Worm (Caenorhabditis elegans) whole organism, mixed stage, embryonic: ENCODE data around the gene msp-142.

Experiments
- M03D4.4 ChIP-seq: sonication (generic microtip); optimal IDR thresholded peaks from 2 replicates; lab custom pipeline; 2017; ENCODE audit warnings: mild to moderate bottlenecking, missing genetic modification characterization, missing compliant biosample characterization
- blmp-1 ChIP-seq: fragments of 150-350 bp; optimal IDR thresholded peaks from 2 replicates; lab custom pipeline; 2014; ENCODE audit warnings: missing biosample characterization, missing genetic modification characterization
- ceh-39 ChIP-seq: fragments of 150-350 bp; optimal IDR thresholded peaks from 2 replicates; lab custom pipeline; 2014; ENCODE audit warnings: missing biosample characterization, missing genetic modification characterization
- ceh-43 ChIP-seq: fragments of 200-800 bp; sonication (Bioruptor generic); optimal IDR thresholded peaks from 2 replicates; lab custom pipeline; 2018; ENCODE audit warnings: mild to moderate bottlenecking, missing genetic modification characterization, moderate library complexity, missing compliant biosample characterization
- ceh-83 ChIP-seq: fragments of 200-800 bp; sonication (Bioruptor generic); optimal IDR thresholded peaks from 2 replicates; lab custom pipeline; 2018; ENCODE audit warnings: mild to moderate bottlenecking, missing genetic modification characterization, missing compliant biosample characterization
- ces-1 ChIP-seq: fragments of 150-350 bp; optimal IDR thresholded peaks from 2 replicates; lab custom pipeline; 2014; ENCODE audit warnings: missing biosample characterization, missing genetic modification reagents, missing genetic modification characterization
- cnd-1 ChIP-seq: fragments of 200-800 bp; sonication (Bioruptor generic); optimal IDR thresholded peaks from 2 replicates; lab custom pipeline; 2018; ENCODE audit warnings: mild to moderate bottlenecking, missing genetic modification characterization, missing compliant biosample characterization
- drap-1 ChIP-seq: fragments of 200-800 bp; sonication (Bioruptor generic); optimal IDR thresholded peaks from 3 replicates; lab custom pipeline; 2018; ENCODE audit warnings: mild to moderate bottlenecking, missing genetic modification characterization, missing compliant biosample characterization
- elt-1 ChIP-seq: sonication (generic microtip); optimal IDR thresholded peaks from 2 replicates; lab custom pipeline; 2017; ENCODE audit warnings: missing genetic modification characterization, mild to moderate bottlenecking, missing compliant biosample characterization, antibody characterized with exemption, moderate library complexity, borderline replicate concordance; ENCODE audit not compliant: insufficient read depth
- elt-3 ChIP-seq: fragments of 150-350 bp; optimal IDR thresholded peaks from 2 replicates; lab custom pipeline; 2014; ENCODE audit warnings: missing biosample characterization, missing genetic modification characterization
- flh-1 ChIP-seq: fragments of 200-800 bp; sonication (Bioruptor generic); optimal IDR thresholded peaks from 2 replicates; lab custom pipeline; 2018; ENCODE audit warnings: mild to moderate bottlenecking, missing genetic modification characterization, moderate library complexity, missing compliant biosample characterization
- ham-2 ChIP-seq: fragments of 200-800 bp; sonication (Bioruptor generic); optimal IDR thresholded peaks from 2 replicates; lab custom pipeline; 2018; ENCODE audit warnings: mild to moderate bottlenecking, missing genetic modification characterization, missing compliant biosample characterization
- hlh-1 ChIP-seq: fragments of 150-350 bp; optimal IDR thresholded peaks from 2 replicates; lab custom pipeline; 2014; ENCODE audit warnings: missing biosample characterization, missing genetic modification reagents, missing genetic modification characterization
- lin-13 ChIP-seq: fragments of 150-350 bp; optimal IDR thresholded peaks from 2 replicates; lab custom pipeline; 2014; ENCODE audit warnings: missing biosample characterization, missing genetic modification characterization
- lin-32 ChIP-seq: fragments of 200-800 bp; sonication (Bioruptor generic); optimal IDR thresholded peaks from 2 replicates; lab custom pipeline; 2018; ENCODE audit warnings: mild to moderate bottlenecking, missing genetic modification characterization, missing compliant biosample characterization
- mab-5 ChIP-seq: fragments of 150-350 bp; optimal IDR thresholded peaks from 2 replicates; lab custom pipeline; 2014; ENCODE audit warnings: missing biosample characterization, missing genetic modification characterization
- mep-1 ChIP-seq: fragments of 150-350 bp; optimal IDR thresholded peaks from 2 replicates; lab custom pipeline; 2017; ENCODE audit warnings: missing biosample characterization, missing genetic modification reagents, missing genetic modification characterization, inconsistent platforms
- mls-2 ChIP-seq: sonication (generic microtip); optimal IDR thresholded peaks from 2 replicates; lab custom pipeline; 2016; ENCODE audit warnings: mild to moderate bottlenecking, missing genetic modification characterization, moderate library complexity, missing compliant biosample characterization
- nhr-12 ChIP-seq: fragments of 150-350 bp; optimal IDR thresholded peaks from 2 replicates; lab custom pipeline; 2014; ENCODE audit warnings: missing biosample characterization, missing genetic modification characterization
- nhr-2 ChIP-seq: fragments of 150-350 bp; optimal IDR thresholded peaks from 2 replicates; lab custom pipeline; 2014; ENCODE audit warnings: missing biosample characterization, missing genetic modification characterization
- nhr-237 ChIP-seq: fragments of 150-350 bp; optimal IDR thresholded peaks from 2 replicates; lab custom pipeline; 2014; ENCODE audit warnings: missing biosample characterization, missing genetic modification characterization
- nhr-28 ChIP-seq: fragments of 150-350 bp; optimal IDR thresholded peaks from 2 replicates; lab custom pipeline; 2014; ENCODE audit warnings: missing biosample characterization, missing genetic modification characterization
- nhr-76 ChIP-seq: sonication (generic microtip); optimal IDR thresholded peaks from 2 replicates; lab custom pipeline; 2017; ENCODE audit warnings: missing biosample characterization, missing genetic modification characterization
- pha-4 ChIP-seq: fragments of 150-350 bp; optimal IDR thresholded peaks from 2 replicates; lab custom pipeline; 2018; ENCODE audit warnings: missing biosample characterization, missing genetic modification reagents, missing genetic modification characterization
- sem-2 ChIP-seq: fragments of 200-800 bp; sonication (Bioruptor generic); optimal IDR thresholded peaks from 2 replicates; lab custom pipeline; 2018; ENCODE audit warnings: mild to moderate bottlenecking, missing genetic modification characterization, missing compliant biosample characterization
- snpc-4 ChIP-seq: fragments of 150-350 bp; optimal IDR thresholded peaks from 2 replicates; lab custom pipeline; 2014; ENCODE audit warnings: missing biosample characterization, missing genetic modification characterization
- sptf-1 ChIP-seq: sonication (generic microtip); optimal IDR thresholded peaks from 2 replicates; lab custom pipeline; 2017; ENCODE audit warnings: mild to moderate bottlenecking, missing genetic modification characterization, moderate library complexity, missing compliant biosample characterization
- tbx-8 ChIP-seq: fragments of 200-800 bp; sonication (Bioruptor generic); optimal IDR thresholded peaks from 2 replicates; lab custom pipeline; 2018; ENCODE audit warnings: mild to moderate bottlenecking, missing genetic modification characterization, moderate library complexity, missing compliant biosample characterization
- unc-120 ChIP-seq: sonication (generic microtip); optimal IDR thresholded peaks from 2 replicates; lab custom pipeline; 2017; ENCODE audit warnings: missing genetic modification characterization, missing compliant biosample characterization; ENCODE audit not compliant: poor library complexity, severe bottlenecking
- unc-62 ChIP-seq: fragments of 150-350 bp; optimal IDR thresholded peaks from 2 replicates; lab custom pipeline; 2014; ENCODE audit warnings: missing biosample characterization, missing genetic modification reagents, missing genetic modification characterization
- zip-8 ChIP-seq: fragments of 150-350 bp; optimal IDR thresholded peaks from 2 replicates; lab custom pipeline; 2014; ENCODE audit warnings: missing biosample characterization, missing genetic modification characterization

msp-142 gene

DNA sequence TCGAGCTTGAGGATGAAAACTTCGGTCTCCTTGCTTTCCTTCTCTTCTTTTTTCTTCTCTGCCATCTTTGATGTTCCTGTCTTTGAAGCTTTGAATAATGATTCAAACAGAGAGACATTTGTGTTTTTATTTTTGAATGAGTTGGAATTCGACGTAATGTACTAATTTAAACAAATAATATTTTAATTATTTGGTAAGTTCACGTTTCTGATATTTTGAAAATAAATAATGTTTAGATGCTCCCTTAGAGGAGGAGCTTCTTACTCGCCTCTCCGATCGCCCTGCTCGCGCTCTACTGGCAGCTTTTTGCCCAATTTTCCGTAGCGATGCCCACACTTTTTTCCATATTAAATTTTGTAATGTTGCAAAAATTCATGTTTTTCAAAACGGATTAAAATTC lies 3.3 kb downstream of the msp-142 start, which contains the start of the genes K05F1.9 and K05F1.1:
TSS of gene K05F1.9 (minus strand) at position 101 of the 400 bp plus-strand sequence.
TSS of gene K05F1.1 (plus strand) at position 308 of the 400 bp plus-strand sequence.
- no peak for TF ChIP-seq hlh-1 (tag; lab: Kevin White, UChicago)
- TF ChIP-seq ceh-83: no peak
- no peak for TF ChIP-seq snpc-4
- no peak for TF ChIP-seq blmp-1

DNA sequence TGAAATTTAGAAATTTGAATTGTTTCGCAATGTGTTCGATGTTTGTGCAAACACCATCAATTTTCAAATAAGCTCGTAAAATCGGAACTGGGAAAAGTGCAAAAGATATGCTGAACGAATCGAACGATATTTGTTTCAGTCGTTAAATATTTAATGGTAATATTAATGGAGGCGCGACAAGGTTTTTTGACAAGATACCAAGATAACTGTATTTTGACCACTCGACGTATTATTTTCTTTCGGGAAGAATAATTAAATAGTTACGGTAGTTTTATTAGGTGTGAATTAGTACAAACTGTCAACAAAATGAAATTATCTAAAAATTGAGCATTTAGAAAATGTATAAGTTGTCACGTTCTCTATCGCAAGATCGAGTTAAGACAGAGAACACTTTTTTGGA lies 6.6 kb downstream of the msp-142 start:
- TF ChIP-seq unc-62 (GFP tag; lab: Kevin White, UChicago): no peak
- TF ChIP-seq drap-1 (GFP tag; lab: Kevin White, UChicago): no peak
- peak; percentile 63 for TF ChIP-seq zip-8
- no peak for TF ChIP-seq snpc-4
- no peak for TF ChIP-seq ceh-43 (GFP tag; lab: Kevin White, UChicago)

- TF ChIP-seq elt-3 (tag; lab: Kevin White, UChicago): no peak
- TF ChIP-seq nhr-2 (tag; lab: Kevin White, UChicago): no peak
- no peak for TF ChIP-seq elt-1
- no peak for TF ChIP-seq mls-2 (tag; lab: Kevin White, UChicago)
- no peak for TF ChIP-seq unc-62 (GFP tag; lab: Kevin White, UChicago)
- no peak for TF ChIP-seq nhr-76 (tag; lab: Kevin White, UChicago)
- TF ChIP-seq nhr-28: no peak
- TF ChIP-seq mep-1 (tag; lab: Kevin White, UChicago): no peak
- no peak for TF ChIP-seq pha-4 (tag; lab: Kevin White, UChicago)
- TF ChIP-seq nhr-237: no peak
- no peak for TF ChIP-seq sptf-1 (tag; lab: Kevin White, UChicago)
- TF ChIP-seq flh-1 (GFP tag; lab: Kevin White, UChicago): no peak
- no peak for TF ChIP-seq lin-32
- TF ChIP-seq zip-8: no peak
- no peak for TF ChIP-seq snpc-4
- no peak for TF ChIP-seq ham-2 (GFP tag; lab: Kevin White, UChicago)
- TF ChIP-seq ceh-39 (tag; lab: Kevin White, UChicago): no peak
- TF ChIP-seq ces-1: no peak
- TF ChIP-seq, all 35 proteins: peak for 0
Measured at ce11 chrII:5805303-5805702, 7.6 kb downstream of the msp-142 start, which contains the start of gene K05F1.10. Gene K05F1.10, minus strand, starts transcription at chrII:5805473.

ce11 chrII:5806563-5806962 lies 8.8 kb downstream of the msp-142 start:
- TF ChIP-seq nhr-12 (no peak), nhr-28 (no peak), pha-4 (tag; lab: Kevin White, UChicago) (no peak), cnd-1 (tag; lab: Kevin White, UChicago) (no peak), unc-120 (tag; lab: Kevin White, UChicago) (no peak), tbx-8 (GFP tag; lab: Kevin White, UChicago) (no peak), ceh-39 (tag; lab: Kevin White, UChicago) (no peak), elt-3 (tag; lab: Kevin White, UChicago) (no peak), mab-5 (tag; lab: Kevin White, UChicago) (no peak), lin-32 (no peak), lin-13 (tag; lab: Kevin White, UChicago) (no peak), nhr-2 (tag; lab: Kevin White, UChicago) (no peak), mls-2 (tag; lab: Kevin White, UChicago) (no peak), sem-2 (GFP tag; lab: Kevin White, UChicago) (no peak), drap-1 (GFP tag; lab: Kevin White, UChicago) (no peak)
- TF ChIP-seq, all 35 proteins: peak for 0

DNA sequence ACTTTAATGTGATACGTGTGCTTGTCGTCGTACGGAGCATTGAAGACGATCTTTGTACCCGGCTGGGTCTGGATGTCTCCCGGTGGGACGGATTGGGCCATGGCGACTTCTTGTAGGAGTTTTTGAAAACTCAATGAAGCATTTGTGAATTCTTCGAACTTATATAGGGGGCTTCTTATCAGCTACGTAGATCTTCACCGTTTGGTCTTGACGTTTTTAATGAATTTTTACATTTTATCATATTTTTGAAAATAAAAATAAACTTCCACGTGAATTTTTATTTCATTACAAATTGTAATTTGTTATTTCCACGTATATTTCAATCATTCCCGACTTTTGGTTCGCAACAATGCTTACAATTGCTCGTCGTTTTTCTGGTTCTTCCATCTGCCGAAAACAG lies 12.5 kb downstream of the msp-142 start, which contains the start of the genes msp-64 and ZK1248.5:
TSS of gene msp-64 (minus strand) at position 101 of the 400 bp plus-strand sequence.
TSS of gene ZK1248.5 (plus strand) at position 285 of the 400 bp plus-strand sequence.
- TF ChIP-seq blmp-1 (no peak), tbx-8 (GFP tag; lab: Kevin White, UChicago) (no peak), ham-2 (GFP tag; lab: Kevin White, UChicago) (no peak), lin-32 (no peak), sptf-1 (tag; lab: Kevin White, UChicago) (no peak), cnd-1 (tag; lab: Kevin White, UChicago) (no peak), ceh-43 (GFP tag; lab: Kevin White, UChicago) (no peak), nhr-76 (tag; lab: Kevin White, UChicago) (no peak), ceh-83 (no peak), zip-8 (no peak), M03D4.4 (no peak), ces-1 (no peak), ceh-39 (tag; lab: Kevin White, UChicago) (no peak), elt-1 (no peak), pha-4 (tag; lab: Kevin White, UChicago) (no peak), hlh-1 (tag; lab: Kevin White, UChicago) (no peak), mep-1 (tag; lab: Kevin White, UChicago) (no peak)
